Worm (Caenorhabditis elegans): ENCODE results near the gene end-3.
A peak's percentile ranks its signal among the peaks of the same experiment; 100 is the strongest.

Gene end-3

DNA sequence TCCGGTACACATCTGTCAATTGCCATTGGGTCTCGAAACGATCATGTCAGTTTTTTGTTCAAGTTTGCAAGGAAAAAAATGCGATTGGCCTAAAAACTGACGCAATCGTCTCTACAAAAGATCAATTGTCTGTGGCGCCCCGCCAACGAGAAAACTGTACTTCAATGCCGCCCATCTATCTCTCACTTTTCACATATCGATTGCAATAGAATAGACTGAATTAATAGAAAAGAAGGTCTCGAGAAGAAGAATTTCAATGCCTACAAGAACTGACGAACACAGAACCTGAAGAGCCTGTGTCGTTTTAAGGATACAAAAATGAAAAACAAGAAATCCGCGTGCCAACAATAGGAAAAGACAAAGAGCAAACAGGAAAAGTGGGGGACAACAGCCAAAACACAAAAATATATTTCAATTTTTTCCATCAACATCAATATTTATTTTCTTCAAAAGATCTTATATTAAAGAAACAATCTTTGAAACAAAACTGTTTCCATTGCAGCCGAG is 6.1 kb upstream of the end-3 start (continued):
- TF ChIP-seq ceh-20 (GFP tag; IDR thresholded peaks at IDR 0.05) = 0 out of 2 replicates have a peak, but pooled peaks have one; percentile 24
- TF ChIP-seq hlh-11 (tag; optimal IDR thresholded peaks at IDR 0.05) = peak; percentile 64

DNA sequence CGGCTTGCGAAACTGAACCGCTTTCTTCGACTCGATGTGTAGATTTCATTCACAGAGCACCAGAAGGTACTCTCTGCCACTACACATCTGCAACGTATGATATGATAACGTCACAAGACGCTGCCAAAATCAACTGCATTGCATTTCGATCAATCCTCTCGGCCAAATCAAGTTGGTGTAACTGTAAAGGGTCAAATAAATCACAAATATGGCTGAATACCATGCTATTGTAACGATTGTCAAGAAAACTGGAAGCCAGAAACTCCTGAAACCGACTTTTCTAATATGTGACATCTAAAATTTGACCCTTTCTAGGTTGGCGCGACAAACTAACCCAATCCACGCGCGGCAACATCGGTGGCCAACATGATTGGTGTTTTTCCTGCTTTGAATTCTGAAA is 4.5 kb upstream of the end-3 start:
- no peak for TF ChIP-seq mxl-3 (GFP tag; optimal IDR thresholded peaks at IDR 0.05)
- TF ChIP-seq nhr-42 (GFP tag; IDR thresholded peaks at IDR 0.05) = no peak
- TF ChIP-seq lir-3 (tag; optimal IDR thresholded peaks at IDR 0.05) = no peak
- no peak for TF ChIP-seq daf-8 (GFP tag; IDR thresholded peaks at IDR 0.05)
- TF ChIP-seq nhr-111 (GFP tag; optimal IDR thresholded peaks at IDR 0.05) = no peak
- TF ChIP-seq gei-8 (GFP tag; optimal IDR thresholded peaks at IDR 0.05) = no peak
- TF ChIP-seq Y75B8A.6 (GFP tag; IDR thresholded peaks at IDR 0.05) = no peak
- TF ChIP-seq unc-39 (tag; optimal IDR thresholded peaks at IDR 0.05) = no peak

DNA sequence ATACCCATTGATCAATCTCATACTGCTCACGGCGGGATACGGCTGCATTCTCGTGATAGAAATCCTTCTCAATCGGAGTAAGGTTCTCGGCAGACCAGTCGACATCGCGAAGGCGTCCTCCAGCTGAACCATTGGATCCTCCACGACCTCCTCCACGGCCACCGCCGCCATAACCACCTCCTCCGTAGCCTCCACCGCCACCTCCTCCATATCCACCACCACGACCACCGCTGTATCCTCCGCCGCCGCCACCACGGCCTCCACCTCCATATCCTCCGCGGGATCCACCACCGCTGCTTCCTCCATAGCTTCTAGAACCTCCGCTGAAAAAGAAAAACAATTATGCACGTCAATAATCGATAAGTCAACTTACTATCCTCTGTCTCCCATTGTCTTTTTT is 3.1 kb upstream of the end-3 start:
- no peak for TF ChIP-seq nhr-48 (tag; optimal IDR thresholded peaks at IDR 0.05)
- TF ChIP-seq saeg-2 (GFP tag; IDR thresholded peaks at IDR 0.05) = 0 out of 2 replicates have a peak, but pooled peaks have one; percentile 25
- TF ChIP-seq F49E8.2 (tag; optimal IDR thresholded peaks at IDR 0.05; ENCODE audit: borderline replicate concordance) = no peak
- TF ChIP-seq Y48G9A.11 (GFP tag; IDR thresholded peaks at IDR 0.05) = no peak
- 0 out of 2 replicates have a peak, but pooled peaks have one; percentile 40 for TF ChIP-seq egl-43 (GFP tag; IDR thresholded peaks at IDR 0.05)
- TF ChIP-seq unc-62 (GFP tag; optimal IDR thresholded peaks at IDR 0.05 in 1 of 2) = no peak
- no peak for TF ChIP-seq unc-62 (tag; optimal IDR thresholded peaks at IDR 0.05)
- no peak for TF ChIP-seq hmg-1.1 (GFP tag; IDR thresholded peaks at IDR 0.05)
- TF ChIP-seq lim-7 (GFP tag; IDR thresholded peaks at IDR 0.05) = no peak
- TF ChIP-seq vab-7 (GFP tag; IDR thresholded peaks at IDR 0.05) = 0 out of 2 replicates have a peak, but pooled peaks have one; percentile 6
- TF ChIP-seq zfp-2 (tag; optimal IDR thresholded peaks at IDR 0.05) = no peak
- TF ChIP-seq skn-1 (tag; optimal IDR thresholded peaks at IDR 0.05) = no peak
- no peak for TF ChIP-seq ceh-62 (tag; optimal IDR thresholded peaks at IDR 0.05)
- no peak for TF ChIP-seq nhr-11 (tag; optimal IDR thresholded peaks at IDR 0.05)
- TF ChIP-seq lin-38 (GFP tag; IDR thresholded peaks at IDR 0.05) = no peak
- TF ChIP-seq zip-11 (GFP tag; IDR thresholded peaks at IDR 0.05) = no peak
- TF ChIP-seq pqm-1 (tag; optimal IDR thresholded peaks at IDR 0.05) = no peak
- TF ChIP-seq zag-1 (tag; optimal IDR thresholded peaks at IDR 0.05) = no peak
- no peak for TF ChIP-seq gei-8 (GFP tag; optimal IDR thresholded peaks at IDR 0.05)
- TF ChIP-seq F37D6.2 (tag; optimal IDR thresholded peaks at IDR 0.05) = no peak
- TF ChIP-seq Y5F2A.4 (GFP tag; optimal IDR thresholded peaks at IDR 0.05) = no peak
- TF ChIP-seq nhr-10 (tag; optimal IDR thresholded peaks at IDR 0.05) = no peak
- TF ChIP-seq nhr-42 (GFP tag; IDR thresholded peaks at IDR 0.05) = no peak
- no peak for TF ChIP-seq nhr-25 (tag; optimal IDR thresholded peaks at IDR 0.05; ENCODE audit: borderline replicate concordance, insufficient read depth)
- TF ChIP-seq ceh-28 (tag; optimal IDR thresholded peaks at IDR 0.05) = no peak
- no peak for TF ChIP-seq snpc-1.2 (GFP tag; IDR thresholded peaks at IDR 0.05)
- no peak for TF ChIP-seq Y105C5A.15 (GFP tag; IDR thresholded peaks at IDR 0.05)
- TF ChIP-seq hlh-30 (tag; optimal IDR thresholded peaks at IDR 0.05; ENCODE audit: insufficient read depth) = no peak
- no peak for TF ChIP-seq cey-2 (tag; optimal IDR thresholded peaks at IDR 0.05; ENCODE audit: borderline replicate concordance, insufficient read depth)
- TF ChIP-seq daf-12 (tag; optimal IDR thresholded peaks at IDR 0.05) = no peak
- peak; percentile 96 for TF ChIP-seq set-16 (GFP tag; IDR thresholded peaks at IDR 0.05)
- no peak for TF ChIP-seq aha-1 (tag)
- no peak for TF ChIP-seq hif-1 (tag; optimal IDR thresholded peaks at IDR 0.05)
- TF ChIP-seq madf-5 (GFP tag; IDR thresholded peaks at IDR 0.05) = no peak
- TF ChIP-seq mxl-2 (GFP tag; conservative IDR thresholded peaks at IDR 0.05) = no peak
- TF ChIP-seq dve-1 (tag; optimal IDR thresholded peaks at IDR 0.05; ENCODE audit: insufficient read depth) = no peak
